Fruit fly (Drosophila melanogaster): ENCODE measurements around the gene CG13461.
A peak's percentile ranks its signal among the peaks of the same experiment; 100 is the strongest.

Gene CG13461

dm6 chr3L:15034061-15034713 is 18.1 kb downstream of the CG13461 start:
- TF ChIP-seq CG8119 (GFP tag; IDR thresholded peaks at IDR 0.05) (no peak), Eip93F (GFP tag; optimal IDR thresholded peaks at IDR 0.05) (no peak), CG10669 (GFP tag; optimal IDR thresholded peaks at IDR 0.05) (no peak), CG32006 (GFP tag; optimal IDR thresholded peaks at IDR 0.05) (peak; percentile 12), Eip75B (GFP tag; optimal IDR thresholded peaks at IDR 0.05) (no peak), CG31627 (GFP tag; optimal IDR thresholded peaks at IDR 0.05) (no peak), CG6854 (GFP tag; optimal IDR thresholded peaks at IDR 0.05) (no peak), fd59A (GFP tag; optimal IDR thresholded peaks at IDR 0.05) (no peak), Ets21C (GFP tag; optimal IDR thresholded peaks at IDR 0.05) (no peak), CG3032 (tag; optimal IDR thresholded peaks at IDR 0.05) (peak; percentile 25), CG4318 (GFP tag; optimal IDR thresholded peaks at IDR 0.05) (no peak), Ets96B (tag; optimal IDR thresholded peaks at IDR 0.05) (no peak), CG6808 (GFP tag; optimal IDR thresholded peaks at IDR 0.05) (no peak), Sox14 (GFP tag; optimal IDR thresholded peaks at IDR 0.05) (no peak), salr (GFP tag; optimal IDR thresholded peaks at IDR 0.05) (no peak), Lpt (GFP tag; optimal IDR thresholded peaks at IDR 0.05) (no peak), CG34406 (GFP tag; optimal IDR thresholded peaks at IDR 0.05) (no peak), Sox15 (GFP tag; optimal IDR thresholded peaks at IDR 0.05) (no peak), svp (GFP tag) (peak; percentile 23), dsx (GFP tag; optimal IDR thresholded peaks at IDR 0.05; ENCODE audit: poor library complexity, severe bottlenecking) (no peak), dac (GFP tag; optimal IDR thresholded peaks at IDR 0.05) (no peak), esn (GFP tag; optimal IDR thresholded peaks at IDR 0.05) (no peak), OdsH (GFP tag; optimal IDR thresholded peaks at IDR 0.05) (peak; percentile 8), CG8632 (GFP tag; optimal IDR thresholded peaks at IDR 0.05) (no peak), Hr39 (GFP tag; optimal IDR thresholded peaks at IDR 0.05) (no peak), net (GFP tag; optimal IDR thresholded peaks at IDR 0.05) (no peak), CG15336 (GFP tag; IDR thresholded peaks at IDR 0.05) (no peak), cyc (GFP tag; optimal IDR thresholded peaks at IDR 0.05) (no peak), CG11762 (GFP tag; optimal IDR thresholded peaks at IDR 0.05; ENCODE audit: insufficient read depth) (no peak), CG6792 (GFP tag; optimal IDR thresholded peaks at IDR 0.05) (no peak), CG7368 (GFP tag; optimal IDR thresholded peaks at IDR 0.05) (no peak), spab (GFP tag; optimal IDR thresholded peaks at IDR 0.05) (no peak), CG10631 (GFP tag; optimal IDR thresholded peaks at IDR 0.05) (peak; percentile 6), CG6276 (GFP tag; optimal IDR thresholded peaks at IDR 0.05) (no peak), acj6 (GFP tag; optimal IDR thresholded peaks at IDR 0.05) (no peak), achi (GFP tag; optimal IDR thresholded peaks at IDR 0.05) (no peak), Sox102F (GFP tag; optimal IDR thresholded peaks at IDR 0.05) (no peak), pdm3 (GFP tag; optimal IDR thresholded peaks at IDR 0.05) (no peak), CG6163 (GFP tag; IDR thresholded peaks at IDR 0.05) (no peak), CG8319 (GFP tag; optimal IDR thresholded peaks at IDR 0.05) (no peak), CG16779 (tag; optimal IDR thresholded peaks at IDR 0.05) (no peak), Eip78C (GFP tag) (peak; percentile 62)

dm6 chr3L:15031773-15032172 is 20.5 kb downstream of the CG13461 start:
- no peak for TF ChIP-seq CG6163 (GFP tag; IDR thresholded peaks at IDR 0.05)
- TF ChIP-seq svp (GFP tag) = peak; percentile 8
